Worm (Caenorhabditis elegans): ENCODE measurements around the gene saeg-1.

Gene saeg-1

ce11 chrV:10897172-10897571, 31.7 kb upstream of the saeg-1 start (continued):
- peak; percentile 100 for TF ChIP-seq dpl-1 (GFP tag; optimal IDR thresholded peaks at IDR 0.05)
- TF ChIP-seq efl-1 (optimal IDR thresholded peaks at IDR 0.05): peak; percentile 100
- TF ChIP-seq efl-1 (GFP tag; optimal IDR thresholded peaks at IDR 0.05 in 1 of 2): peak; percentile 100
- peak; percentile 84 for TF ChIP-seq hpl-2 (GFP tag; optimal IDR thresholded peaks at IDR 0.05)
- TF ChIP-seq unc-86 (tag; optimal IDR thresholded peaks at IDR 0.05): peak; percentile 99
- TF ChIP-seq efl-3 (GFP tag; optimal IDR thresholded peaks at IDR 0.05): peak; percentile 98
- TF ChIP-seq rnt-1 (tag; optimal IDR thresholded peaks at IDR 0.05): peak; percentile 100
- TF ChIP-seq unc-62 (GFP tag; optimal IDR thresholded peaks at IDR 0.05): peak; percentile 54
- peak; percentile 97 for TF ChIP-seq aha-1 (tag; optimal IDR thresholded peaks at IDR 0.05)
- no peak for TF ChIP-seq ces-1 (GFP tag; optimal IDR thresholded peaks at IDR 0.05)
- peak; percentile 89 for TF ChIP-seq ceh-63 (GFP tag; optimal IDR thresholded peaks at IDR 0.05)
- TF ChIP-seq isw-1 (GFP tag; IDR thresholded peaks at IDR 0.05): peak; percentile 96
- TF ChIP-seq lin-14 (GFP tag; optimal IDR thresholded peaks at IDR 0.05): peak; percentile 99
- TF ChIP-seq nhr-11 (tag; optimal IDR thresholded peaks at IDR 0.05): peak; percentile 99
- peak; percentile 96 for TF ChIP-seq C04F5.9 (tag; optimal IDR thresholded peaks at IDR 0.05)
- TF ChIP-seq mab-9 (GFP tag; IDR thresholded peaks at IDR 0.05): peak; percentile 96
- peak; percentile 98 for TF ChIP-seq lin-15B (tag; optimal IDR thresholded peaks at IDR 0.05)
- TF ChIP-seq vab-15 (tag; optimal IDR thresholded peaks at IDR 0.05): peak; percentile 98
- peak; percentile 99 for TF ChIP-seq nhr-19 (GFP tag; conservative IDR thresholded peaks at IDR 0.05)
- TF ChIP-seq nhr-84 (tag; optimal IDR thresholded peaks at IDR 0.05): peak; percentile 45
- TF ChIP-seq F16B12.6 (tag; optimal IDR thresholded peaks at IDR 0.05): peak; percentile 71
- TF ChIP-seq fkh-8 (tag; optimal IDR thresholded peaks at IDR 0.05): peak; percentile 99
- TF ChIP-seq zag-1 (tag; optimal IDR thresholded peaks at IDR 0.05): peak; percentile 94
- peak; percentile 97 for TF ChIP-seq lsy-2 (tag; optimal IDR thresholded peaks at IDR 0.05)
- TF ChIP-seq tlp-1 (tag; optimal IDR thresholded peaks at IDR 0.05): no peak
- peak; percentile 88 for TF ChIP-seq mef-2 (tag; optimal IDR thresholded peaks at IDR 0.05)
- peak; percentile 43 to 97 for TF ChIP-seq mdl-1 (tag; optimal IDR thresholded peaks at IDR 0.05)
- TF ChIP-seq skn-1 (tag; optimal IDR thresholded peaks at IDR 0.05): peak; percentile 97
- TF ChIP-seq C34B4.2 (tag; optimal IDR thresholded peaks at IDR 0.05): peak; percentile 94
- peak; percentile 98 for TF ChIP-seq jun-1 (tag; optimal IDR thresholded peaks at IDR 0.05)
- peak; percentile 97 for TF ChIP-seq lin-39 (tag; optimal IDR thresholded peaks at IDR 0.05)
- TF ChIP-seq fkh-10 (GFP tag; optimal IDR thresholded peaks at IDR 0.05): peak; percentile 96
- TF ChIP-seq irx-1 (tag; optimal IDR thresholded peaks at IDR 0.05): peak; percentile 98
- TF ChIP-seq pax-3 (tag; optimal IDR thresholded peaks at IDR 0.05): peak; percentile 99
- TF ChIP-seq lin-35 (GFP tag; optimal IDR thresholded peaks at IDR 0.05): peak; percentile 100
- peak; percentile 97 for TF ChIP-seq sup-37 (GFP tag; optimal IDR thresholded peaks at IDR 0.05)
- TF ChIP-seq unc-130 (tag; optimal IDR thresholded peaks at IDR 0.05): peak; percentile 99
- peak; percentile 59 for TF ChIP-seq Y116A8C.19 (tag; optimal IDR thresholded peaks at IDR 0.05; ENCODE audit: borderline replicate concordance)
- peak; percentile 97 for TF ChIP-seq nhr-77 (tag; optimal IDR thresholded peaks at IDR 0.05)
- peak; percentile 96 for TF ChIP-seq ztf-4 (tag; optimal IDR thresholded peaks at IDR 0.05)
- TF ChIP-seq nhr-12 (tag; optimal IDR thresholded peaks at IDR 0.05): peak; percentile 31
- TF ChIP-seq pag-3 (tag; optimal IDR thresholded peaks at IDR 0.05; ENCODE audit: borderline replicate concordance, insufficient read depth): no peak
- TF ChIP-seq snpc-4 (tag; optimal IDR thresholded peaks at IDR 0.05): peak; percentile 93
- TF ChIP-seq ama-1 (optimal IDR thresholded peaks at IDR 0.05): peak; percentile 79
- peak; percentile 98 for TF ChIP-seq C16A3.4 (tag; optimal IDR thresholded peaks at IDR 0.05)
- TF ChIP-seq snu-23 (GFP tag; optimal IDR thresholded peaks at IDR 0.05): peak; percentile 99
- TF ChIP-seq alr-1 (tag; optimal IDR thresholded peaks at IDR 0.05; ENCODE audit: borderline replicate concordance): no peak
- peak; percentile 98 to 99 (median 98) for TF ChIP-seq ceh-82 (tag; optimal IDR thresholded peaks at IDR 0.05)
- peak; percentile 99 for TF ChIP-seq grh-1 (GFP tag; IDR thresholded peaks at IDR 0.05)
- TF ChIP-seq zip-4 (GFP tag; optimal IDR thresholded peaks at IDR 0.05): peak; percentile 94
- TF ChIP-seq ets-5 (GFP tag; IDR thresholded peaks at IDR 0.05): no peak
- TF ChIP-seq egl-27 (tag; optimal IDR thresholded peaks at IDR 0.05): peak; percentile 83 to 87
- peak; percentile 94 for TF ChIP-seq nhr-237 (tag; optimal IDR thresholded peaks at IDR 0.05)
- peak; percentile 99 for TF ChIP-seq nhr-76 (tag; optimal IDR thresholded peaks at IDR 0.05)
